Worm (Caenorhabditis elegans): ENCODE results near the gene C05G5.1.

- TF ChIP-seq hmbx-1 (tag; optimal IDR thresholded peaks at IDR 0.05): no peak
- TF ChIP-seq sea-1 (GFP tag; conservative IDR thresholded peaks at IDR 0.05): no peak
Observed at ce11 chrX:14711168-14711629, 28.7 kb downstream of the C05G5.1 start, which contains the start of gene atrn-1.
